Worm (Caenorhabditis elegans): ENCODE data around the gene pfk-1.1.

The pfk-1.1 gene

ce11 chrX:2925950-2926349 lies 14.7 kb upstream of the pfk-1.1 start:
- TF ChIP-seq T23F11.4 (GFP tag; optimal IDR thresholded peaks at IDR 0.05), result no peak
- TF ChIP-seq unc-42 (tag; optimal IDR thresholded peaks at IDR 0.05), result peak; percentile 89
- TF ChIP-seq ceh-31 (tag; optimal IDR thresholded peaks at IDR 0.05), result peak; percentile 42
- TF ChIP-seq hlh-15 (tag; optimal IDR thresholded peaks at IDR 0.05), result no peak

ce11 chrX:2927576-2927975 lies 13.1 kb upstream of the pfk-1.1 start:
- TF ChIP-seq ref-2 (tag; optimal IDR thresholded peaks at IDR 0.05), result no peak
- TF ChIP-seq ahr-1 (tag; optimal IDR thresholded peaks at IDR 0.05), result no peak
- no peak for TF ChIP-seq ama-1 (optimal IDR thresholded peaks at IDR 0.05)
- no peak for TF ChIP-seq sox-4 (tag; optimal IDR thresholded peaks at IDR 0.05)
- peak; percentile 40 for TF ChIP-seq unc-42 (tag; optimal IDR thresholded peaks at IDR 0.05)
- TF ChIP-seq dve-1 (tag; optimal IDR thresholded peaks at IDR 0.05), result no peak
- no peak for TF ChIP-seq ets-4 (tag; optimal IDR thresholded peaks at IDR 0.05)
- TF ChIP-seq elt-4 (tag; optimal IDR thresholded peaks at IDR 0.05), result no peak

- peak; percentile 30 for TF ChIP-seq unc-55 (GFP tag; optimal IDR thresholded peaks at IDR 0.05)
- TF ChIP-seq unc-86 (tag; optimal IDR thresholded peaks at IDR 0.05), result no peak
- TF ChIP-seq Y22D7AL.16 (tag; optimal IDR thresholded peaks at IDR 0.05), result no peak
Measured at ce11 chrX:2928089-2928488, 12.6 kb upstream of the pfk-1.1 start.

ce11 chrX:2931852-2932251 lies 8.8 kb upstream of the pfk-1.1 start:
- TF ChIP-seq unc-86 (tag; optimal IDR thresholded peaks at IDR 0.05), result no peak
- TF ChIP-seq nhr-232 (tag; optimal IDR thresholded peaks at IDR 0.05), result no peak
- no peak for TF ChIP-seq npax-4 (tag; optimal IDR thresholded peaks at IDR 0.05)
- no peak for TF ChIP-seq fkh-6 (tag; optimal IDR thresholded peaks at IDR 0.05)
- no peak for TF ChIP-seq hlh-6 (tag; optimal IDR thresholded peaks at IDR 0.05)
- no peak for TF ChIP-seq hlh-8 (tag; optimal IDR thresholded peaks at IDR 0.05)
- TF ChIP-seq pqm-1 (tag; optimal IDR thresholded peaks at IDR 0.05), result no peak
- TF ChIP-seq tbx-2 (tag; optimal IDR thresholded peaks at IDR 0.05), result no peak
- TF ChIP-seq ceh-19 (GFP tag; optimal IDR thresholded peaks at IDR 0.05), result no peak

- no peak for TF ChIP-seq ztf-16 (tag; optimal IDR thresholded peaks at IDR 0.05)
- TF ChIP-seq unc-42 (tag; optimal IDR thresholded peaks at IDR 0.05), result no peak
- TF ChIP-seq ceh-45 (GFP tag; IDR thresholded peaks at IDR 0.05), result no peak
- TF ChIP-seq Y22D7AL.16 (tag; optimal IDR thresholded peaks at IDR 0.05), result no peak
- TF ChIP-seq fkh-6 (tag; optimal IDR thresholded peaks at IDR 0.05), result no peak
- no peak for TF ChIP-seq elt-4 (tag; optimal IDR thresholded peaks at IDR 0.05)
- no peak for TF ChIP-seq sox-2 (GFP tag; IDR thresholded peaks at IDR 0.05)
- TF ChIP-seq fkh-10 (GFP tag; optimal IDR thresholded peaks at IDR 0.05), result no peak
- TF ChIP-seq ceh-9 (tag; optimal IDR thresholded peaks at IDR 0.05), result no peak
- no peak for TF ChIP-seq pat-9 (tag; optimal IDR thresholded peaks at IDR 0.05)
- no peak for TF ChIP-seq fax-1 (tag; optimal IDR thresholded peaks at IDR 0.05)
- TF ChIP-seq ets-4 (tag; optimal IDR thresholded peaks at IDR 0.05), result no peak
- TF ChIP-seq rnt-1 (tag; optimal IDR thresholded peaks at IDR 0.05), result no peak
- TF ChIP-seq odd-2 (tag; optimal IDR thresholded peaks at IDR 0.05), result no peak
- no peak for TF ChIP-seq ceh-24 (tag; optimal IDR thresholded peaks at IDR 0.05)
- TF ChIP-seq npax-4 (tag; optimal IDR thresholded peaks at IDR 0.05), result no peak
- no peak for TF ChIP-seq unc-55 (GFP tag; optimal IDR thresholded peaks at IDR 0.05)
Measured at ce11 chrX:2933061-2933460, 7.6 kb upstream of the pfk-1.1 start, which contains the start of gene fard-1. TSS of gene fard-1 (plus strand) at chrX:2933361.

ce11 chrX:2939085-2939484 lies 1.6 kb upstream of the pfk-1.1 start:
- no peak for TF ChIP-seq rnt-1 (tag; optimal IDR thresholded peaks at IDR 0.05)
- TF ChIP-seq ceh-18 (tag; optimal IDR thresholded peaks at IDR 0.05), result peak; percentile 36
- TF ChIP-seq nhr-232 (tag; optimal IDR thresholded peaks at IDR 0.05), result no peak
- TF ChIP-seq F13H6.1 (tag; optimal IDR thresholded peaks at IDR 0.05), result no peak
- TF ChIP-seq unc-42 (tag; optimal IDR thresholded peaks at IDR 0.05), result peak; percentile 71

All from whole organism, late embryonic.